Worm (Caenorhabditis elegans): ENCODE measurements around the gene C33G3.6.

DNA sequence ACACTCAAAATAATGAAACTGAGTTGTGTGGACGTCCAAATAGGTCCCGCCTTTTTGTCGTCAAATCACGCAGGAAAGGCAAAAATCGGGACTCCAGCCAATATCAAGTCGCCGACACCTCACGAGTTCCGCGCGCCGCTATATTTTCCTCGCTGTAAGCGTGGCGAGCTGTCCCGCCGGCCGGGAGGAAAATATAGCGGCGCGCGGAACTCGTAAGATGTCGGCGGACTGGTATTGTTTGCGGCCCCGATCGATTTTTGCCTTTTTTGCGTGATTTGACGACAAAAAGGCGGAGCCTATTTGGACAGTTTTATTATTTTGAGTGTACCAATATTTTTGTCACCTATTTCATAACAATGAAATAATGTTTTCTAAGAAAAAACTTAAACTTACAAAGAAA is 21.4 kb downstream of the C33G3.6 start:
- TF ChIP-seq zim-3 (tag; optimal IDR thresholded peaks at IDR 0.05) (no peak), Y53G8AR.9 (GFP tag; conservative IDR thresholded peaks at IDR 0.05) (no peak), dpl-1 (GFP tag; optimal IDR thresholded peaks at IDR 0.05) (no peak)
